Worm (Caenorhabditis elegans): ENCODE measurements around the gene mrpl-39.

DNA sequence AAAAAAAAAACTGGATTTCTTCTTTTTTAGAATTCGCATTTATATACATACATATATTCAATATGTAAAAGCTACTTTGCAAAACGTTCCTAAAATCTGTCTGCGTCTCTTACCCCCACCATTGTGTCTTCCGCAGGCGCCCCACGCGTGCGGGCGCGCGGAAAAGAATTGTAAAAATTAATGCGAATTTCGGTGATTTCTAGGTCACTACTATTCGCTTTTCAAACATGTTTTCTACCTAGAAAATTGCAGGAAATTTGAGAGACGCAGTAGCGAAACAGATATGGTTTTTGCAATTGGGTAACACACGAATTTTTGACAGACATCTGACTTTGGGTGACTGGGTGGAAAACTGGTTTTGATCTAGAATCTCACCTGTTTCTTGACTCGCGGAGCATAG lies 33.7 kb downstream of the mrpl-39 start:
- TF ChIP-seq nhr-11 (tag; optimal IDR thresholded peaks at IDR 0.05) (no peak), nhr-232 (tag; optimal IDR thresholded peaks at IDR 0.05) (no peak), fkh-10 (GFP tag; optimal IDR thresholded peaks at IDR 0.05) (no peak), tbx-7 (tag; optimal IDR thresholded peaks at IDR 0.05) (no peak), Y22D7AL.16 (tag; optimal IDR thresholded peaks at IDR 0.05) (no peak), ceh-9 (tag; optimal IDR thresholded peaks at IDR 0.05) (no peak), ama-1 (optimal IDR thresholded peaks at IDR 0.05) (no peak), dve-1 (tag; optimal IDR thresholded peaks at IDR 0.05) (no peak), ceh-18 (tag; optimal IDR thresholded peaks at IDR 0.05) (no peak), unc-3 (GFP tag; conservative IDR thresholded peaks at IDR 0.05) (no peak), unc-3 (tag; optimal IDR thresholded peaks at IDR 0.05) (no peak), odd-2 (tag; optimal IDR thresholded peaks at IDR 0.05) (no peak), K09A11.1 (tag; optimal IDR thresholded peaks at IDR 0.05; ENCODE audit: insufficient read depth) (no peak), ceh-22 (tag; optimal IDR thresholded peaks at IDR 0.05) (no peak), nfya-1 (tag; optimal IDR thresholded peaks at IDR 0.05) (no peak)
